Fruit fly (Drosophila melanogaster) whole organism, embryonic: Measurements from ENCODE around the gene CG12009.

Experiments used
- Abd-B ChIP-seq: fragments of 200-800 bp; sonication (Bioruptor generic); optimal IDR thresholded peaks from 2 replicates; lab custom pipeline; 2018; ENCODE audit warnings: missing biosample characterization, mild to moderate bottlenecking, missing genetic modification characterization, moderate library complexity
- BEAF-32 ChIP-seq: fragments of 200-800 bp; sonication (Bioruptor generic); optimal IDR thresholded peaks from 3 replicates; lab custom pipeline; 2017; ENCODE audit warnings: missing biosample characterization, missing genetic modification characterization, mild to moderate bottlenecking, moderate library complexity, missing genetic modification reagents
- Bgb ChIP-seq: fragments of 200-800 bp; sonication (Bioruptor generic); IDR thresholded peaks from 2 replicates; pipeline ENCODE4 v1.3.6; 2022; ENCODE audit warnings: missing biosample characterization, missing genetic modification characterization; ENCODE audit not compliant: partially characterized antibody
- CG11504 ChIP-seq: fragments of 200-800 bp; sonication (Bioruptor generic); optimal IDR thresholded peaks from 3 replicates; lab custom pipeline; 2019; ENCODE audit warnings: missing biosample characterization, mild to moderate bottlenecking, missing genetic modification characterization, moderate library complexity
- CG12299 ChIP-seq: fragments of 200-800 bp; sonication (Bioruptor generic); optimal IDR thresholded peaks from 2 replicates; lab custom pipeline; 2018; ENCODE audit warnings: missing biosample characterization, mild to moderate bottlenecking, missing genetic modification characterization
- CG12659 ChIP-seq: fragments of 200-800 bp; sonication (Bioruptor generic); optimal IDR thresholded peaks from 3 replicates; lab custom pipeline; 2017; ENCODE audit warnings: mild to moderate bottlenecking, missing biosample characterization, missing genetic modification reagents, missing genetic modification characterization
- CG13287 ChIP-seq: fragments of 200-800 bp; sonication (Bioruptor generic); IDR thresholded peaks from 2 replicates; pipeline ENCODE4 v1.3.6; 2022; ENCODE audit warnings: missing biosample characterization, missing genetic modification characterization; ENCODE audit not compliant: partially characterized antibody
- CG1603 ChIP-seq: fragments of 200-800 bp; sonication (Bioruptor generic); optimal IDR thresholded peaks from 2 replicates; lab custom pipeline; 2019; ENCODE audit warnings: missing biosample characterization, mild to moderate bottlenecking, missing genetic modification characterization, moderate library complexity
- CG18262 ChIP-seq: fragments of 200-800 bp; optimal IDR thresholded peaks from 3 replicates; lab custom pipeline; 2019; ENCODE audit warnings: missing biosample characterization, mild to moderate bottlenecking, missing genetic modification characterization, moderate library complexity
- CG30403 ChIP-seq: fragments of 200-800 bp; sonication (Bioruptor generic); optimal IDR thresholded peaks from 3 replicates; lab custom pipeline; 2016; ENCODE audit warnings: missing biosample characterization, missing genetic modification characterization
- CG3995 ChIP-seq: fragments of 200-800 bp; sonication (Bioruptor generic); optimal IDR thresholded peaks from 3 replicates; lab custom pipeline; 2016; ENCODE audit warnings: missing biosample characterization, missing genetic modification characterization
- CG6791 ChIP-seq: fragments of 200-800 bp; sonication (Bioruptor generic); IDR thresholded peaks from 3 replicates; pipeline ENCODE4 v1.3.6; 2022; ENCODE audit warnings: missing biosample characterization, missing genetic modification characterization; ENCODE audit not compliant: partially characterized antibody
- CG7963 ChIP-seq: fragments of 200-800 bp; sonication (Bioruptor generic); IDR thresholded peaks from 3 replicates; pipeline ENCODE4 v1.3.6; 2022; ENCODE audit warnings: missing biosample characterization, missing genetic modification characterization; ENCODE audit not compliant: partially characterized antibody
- CG8924 ChIP-seq: fragments of 200-800 bp; optimal IDR thresholded peaks from 3 replicates; lab custom pipeline; 2019; ENCODE audit warnings: missing biosample characterization, mild to moderate bottlenecking, missing genetic modification characterization, moderate library complexity
- Chrac-16 ChIP-seq: fragments of 200-800 bp; sonication (Bioruptor generic); optimal IDR thresholded peaks from 3 replicates; lab custom pipeline; 2016; ENCODE audit warnings: missing biosample characterization, missing genetic modification characterization
- Dip2 ChIP-seq: fragments of 200-800 bp; sonication (Bioruptor generic); IDR thresholded peaks from 2 replicates; pipeline ENCODE4 v1.3.6; 2022; ENCODE audit warnings: missing biosample characterization, missing genetic modification characterization
- Doc2 ChIP-seq: fragments of 200-800 bp; sonication (Bioruptor generic); IDR thresholded peaks from 2 replicates; pipeline ENCODE4 v1.3.6; 2022; ENCODE audit warnings: missing biosample characterization, missing genetic modification characterization
- Ets97D ChIP-seq: fragments of 200-800 bp; sonication (Bioruptor generic); optimal IDR thresholded peaks from 3 replicates; lab custom pipeline; 2016; ENCODE audit warnings: missing biosample characterization, missing genetic modification characterization
- Fer3 ChIP-seq: fragments of 200-800 bp; sonication (Bioruptor generic); optimal IDR thresholded peaks from 2 replicates; lab custom pipeline; 2018; ENCODE audit warnings: missing biosample characterization, mild to moderate bottlenecking, missing genetic modification characterization, moderate library complexity
- H2.0 ChIP-seq: fragments of 200-800 bp; sonication (Bioruptor generic); IDR thresholded peaks from 2 replicates; pipeline ENCODE4 v1.3.6; 2022; ENCODE audit warnings: missing biosample characterization, missing genetic modification characterization
- Hand ChIP-seq: fragments of 200-800 bp; sonication (Bioruptor generic); optimal IDR thresholded peaks from 2 replicates; lab custom pipeline; 2017; ENCODE audit warnings: mild to moderate bottlenecking, missing biosample characterization, missing genetic modification reagents, missing genetic modification characterization
- Mrtf ChIP-seq: fragments of 200-800 bp; sonication (Bioruptor generic); IDR thresholded peaks from 3 replicates; pipeline ENCODE4 v1.3.6; 2022; ENCODE audit warnings: missing biosample characterization, missing genetic modification characterization
- NC2α ChIP-seq: fragments of 200-800 bp; sonication (Bioruptor generic); optimal IDR thresholded peaks from 2 replicates; lab custom pipeline; 2016; ENCODE audit warnings: missing biosample characterization, missing genetic modification characterization
- Oli ChIP-seq: fragments of 200-800 bp; sonication (Bioruptor generic); optimal IDR thresholded peaks from 2 replicates; lab custom pipeline; 2018; ENCODE audit warnings: missing biosample characterization, mild to moderate bottlenecking, missing genetic modification characterization, moderate library complexity
- Ptx1 ChIP-seq: fragments of 200-800 bp; sonication (Bioruptor generic); IDR thresholded peaks from 2 replicates; pipeline ENCODE4 v1.3.6; 2022; ENCODE audit warnings: missing biosample characterization, missing genetic modification characterization
- Sox102F ChIP-seq: fragments of 200-800 bp; sonication (Bioruptor generic); optimal IDR thresholded peaks from 2 replicates; lab custom pipeline; 2018; ENCODE audit warnings: missing biosample characterization, mild to moderate bottlenecking, missing genetic modification characterization, moderate library complexity
- Usf ChIP-seq: fragments of 200-800 bp; sonication (Bioruptor generic); optimal IDR thresholded peaks from 2 replicates; lab custom pipeline; 2017; ENCODE audit warnings: missing genotype, missing biosample characterization, missing genetic modification characterization
- cad ChIP-seq: fragments of >200 bp; optimal IDR thresholded peaks from 2 replicates; lab custom pipeline; 2017; ENCODE audit warnings: missing biosample characterization, missing genetic modification characterization
- croc ChIP-seq: fragments of 200-800 bp; sonication (Bioruptor generic); conservative IDR thresholded peaks from 3 replicates; pipeline ENCODE4 v1.3.6; 2022; ENCODE audit warnings: missing biosample characterization, missing genetic modification characterization
- crp ChIP-seq, 2 experiments: fragments of 200-800 bp; sonication (Bioruptor generic); optimal IDR thresholded peaks; 2 replicates in 1 of 2; 3 replicates in 1 of 2; lab custom pipeline; 2017; ENCODE audit warnings: missing biosample characterization in 2 of 2, missing genetic modification characterization in 2 of 2, mild to moderate bottlenecking in 1 of 2, moderate library complexity in 1 of 2
- cwo ChIP-seq: fragments of 200-800 bp; sonication (Bioruptor generic); optimal IDR thresholded peaks from 3 replicates; lab custom pipeline; 2017; ENCODE audit warnings: missing biosample characterization, missing genetic modification characterization, mild to moderate bottlenecking, moderate library complexity, missing genetic modification reagents
- dan ChIP-seq: fragments of 200-800 bp; sonication (Bioruptor generic); IDR thresholded peaks from 2 replicates; pipeline ENCODE4 v1.3.6; 2022; ENCODE audit warnings: missing biosample characterization, missing genetic modification characterization
- dmrt99B ChIP-seq: fragments of 200-800 bp; sonication (Bioruptor generic); optimal IDR thresholded peaks from 2 replicates; lab custom pipeline; 2018; ENCODE audit warnings: missing biosample characterization, mild to moderate bottlenecking, missing genetic modification characterization, moderate library complexity
- dysf ChIP-seq: fragments of 200-800 bp; sonication (Bioruptor generic); IDR thresholded peaks from 3 replicates; pipeline ENCODE4 v1.3.6; 2022; ENCODE audit warnings: missing biosample characterization, missing genetic modification characterization
- emc ChIP-seq: fragments of 200-800 bp; sonication (Bioruptor generic); optimal IDR thresholded peaks from 2 replicates; lab custom pipeline; 2016; ENCODE audit warnings: missing biosample characterization, missing genetic modification characterization
- exex ChIP-seq: fragments of 200-800 bp; sonication (Bioruptor generic); optimal IDR thresholded peaks from 4 replicates; lab custom pipeline; 2018; ENCODE audit warnings: missing biosample characterization, mild to moderate bottlenecking, missing genetic modification characterization, moderate library complexity
- eyg ChIP-seq: fragments of 200-800 bp; sonication (Bioruptor generic); optimal IDR thresholded peaks from 3 replicates; lab custom pipeline; 2016; ENCODE audit warnings: missing biosample characterization, missing genetic modification characterization
- kay ChIP-seq: fragments of 200-800 bp; sonication (Bioruptor generic); optimal IDR thresholded peaks from 2 replicates; lab custom pipeline; 2016; ENCODE audit warnings: missing biosample characterization, missing genetic modification characterization
- luna ChIP-seq: fragments of 200-800 bp; sonication (Bioruptor generic); optimal IDR thresholded peaks from 2 replicates; lab custom pipeline; 2016; ENCODE audit warnings: missing biosample characterization, missing genetic modification characterization
- maf-S ChIP-seq: fragments of 200-800 bp; sonication (Bioruptor generic); optimal IDR thresholded peaks from 2 replicates; lab custom pipeline; 2016; ENCODE audit warnings: missing biosample characterization, missing genetic modification characterization
- nau ChIP-seq: fragments of 200-800 bp; sonication (Bioruptor generic); optimal IDR thresholded peaks from 3 replicates; lab custom pipeline; 2017; ENCODE audit warnings: missing biosample characterization, mild to moderate bottlenecking, missing genetic modification characterization, missing genetic modification reagents
- pan ChIP-seq, 4 experiments: fragments of >200 bp in 3 of 4; fragments of 200-800 bp in 1 of 4; sonication (Bioruptor generic) in 1 of 4; optimal IDR thresholded peaks in 3 of 4; IDR thresholded peaks in 1 of 4; 2 replicates each; pipeline versions ENCODE4 v1.3.6 to Lab custom; 2017 to 2022; ENCODE audit warnings: missing biosample characterization in 2 of 4, missing genetic modification characterization in 2 of 4, mixed read lengths in 1 of 4
- pb ChIP-seq: fragments of 200-800 bp; sonication (Bioruptor generic); optimal IDR thresholded peaks from 3 replicates; lab custom pipeline; 2016; ENCODE audit warnings: missing biosample characterization, missing genetic modification characterization
- peb ChIP-seq: fragments of 200-800 bp; sonication (Bioruptor generic); IDR thresholded peaks from 2 replicates; pipeline ENCODE4 v1.3.6; 2022; ENCODE audit warnings: missing biosample characterization, missing genetic modification characterization
- pho ChIP-seq: fragments of 200-800 bp; sonication (Bioruptor generic); optimal IDR thresholded peaks from 2 replicates; lab custom pipeline; 2016; ENCODE audit warnings: missing biosample characterization, missing genetic modification characterization
- psq ChIP-seq: fragments of 200-800 bp; sonication (Bioruptor generic); optimal IDR thresholded peaks from 2 replicates; lab custom pipeline; 2017; ENCODE audit warnings: missing biosample characterization, missing genetic modification characterization
- pzg ChIP-seq: fragments of 200-800 bp; sonication (Bioruptor generic); optimal IDR thresholded peaks from 3 replicates; lab custom pipeline; 2018; ENCODE audit warnings: missing biosample characterization, mild to moderate bottlenecking, missing genetic modification characterization, moderate library complexity
- ro ChIP-seq: fragments of 200-800 bp; sonication (Bioruptor generic); IDR thresholded peaks from 2 replicates; pipeline ENCODE4 v1.3.6; 2022; ENCODE audit warnings: missing biosample characterization, missing genetic modification characterization
- scrt ChIP-seq: fragments of 200-800 bp; sonication (Bioruptor generic); optimal IDR thresholded peaks from 2 replicates; lab custom pipeline; 2018; ENCODE audit warnings: missing biosample characterization, mild to moderate bottlenecking, missing genetic modification characterization, moderate library complexity
- seq ChIP-seq: fragments of 200-800 bp; sonication (Bioruptor generic); IDR thresholded peaks from 2 replicates; pipeline ENCODE4 v1.3.6; 2022; ENCODE audit warnings: missing biosample characterization, missing genetic modification characterization
- vnd ChIP-seq: fragments of 200-800 bp; sonication (Bioruptor generic); IDR thresholded peaks from 3 replicates; pipeline ENCODE4 v1.3.6; 2022; ENCODE audit warnings: missing biosample characterization, missing genetic modification characterization; ENCODE audit not compliant: partially characterized antibody

CG12009 gene

DNA sequence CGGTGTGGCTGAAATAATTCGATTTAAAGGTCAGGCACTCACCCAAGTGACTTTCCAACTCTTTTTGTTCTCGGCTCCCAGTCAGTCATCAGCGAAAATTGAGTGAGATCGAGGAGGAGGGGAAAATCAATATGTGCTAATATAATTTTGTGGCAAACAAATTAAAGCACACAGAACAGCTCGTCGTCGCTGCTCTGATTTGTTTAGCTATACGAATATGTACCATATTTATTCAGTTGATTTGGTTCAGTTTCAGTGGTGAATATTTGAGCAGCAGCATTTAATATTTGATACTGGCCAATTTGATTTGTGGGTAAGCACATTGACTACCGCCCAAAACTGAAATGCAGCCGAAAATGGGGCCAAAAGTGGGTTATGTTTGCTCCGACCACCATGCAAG, 14.2 kb downstream of the CG12009 start (continued):
- TF ChIP-seq emc (GFP tag; lab: Kevin White, UChicago) (no peak), pho (GFP tag; lab: Kevin White, UChicago) (peak; percentile 30), Bgb (GFP tag; lab: Robert Waterston, UW) (no peak), dysf (GFP tag; lab: Robert Waterston, UW) (no peak), Dip2 (no peak), CG30403 (GFP tag; lab: Kevin White, UChicago) (no peak), BEAF-32 (no peak), vnd (GFP tag; lab: Robert Waterston, UW) (no peak), nau (GFP tag; lab: Kevin White, UChicago) (peak; percentile 63), pan (optimal IDR thresholded peaks at IDR 0.05; lab: Kevin White, UChicago) (no peak), pan (GFP tag; optimal IDR thresholded peaks at IDR 0.05 in 1 of 2, IDR thresholded peaks at IDR 0.05 in 1 of 2) (no peak), CG12299 (tag; lab: Kevin White, UChicago) (no peak), luna (GFP tag; lab: Kevin White, UChicago) (no peak), Doc2 (GFP tag; lab: Robert Waterston, UW) (no peak), NC2α (no peak), Oli (tag; lab: Kevin White, UChicago) (peak; percentile 26), Sox102F (peak; percentile 23), eyg (GFP tag; lab: Kevin White, UChicago) (no peak), crp (GFP tag; optimal IDR thresholded peaks at IDR 0.05; lab: Kevin White, UChicago) (no peak), CG8924 (peak; percentile 5), psq (GFP tag; lab: Kevin White, UChicago) (no peak), Usf (GFP tag; lab: Kevin White, UChicago) (no peak), dan (GFP tag; lab: Robert Waterston, UW) (no peak), peb (GFP tag; lab: Robert Waterston, UW) (no peak), H2.0 (GFP tag; lab: Robert Waterston, UW) (no peak), cwo (GFP tag; lab: Kevin White, UChicago) (no peak), scrt (no peak), CG1603 (tag; lab: Kevin White, UChicago) (peak; percentile 70), CG13287 (no peak), ro (GFP tag; lab: Robert Waterston, UW) (no peak), CG12659 (GFP tag; lab: Kevin White, UChicago) (peak; percentile 31), exex (no peak), pb (no peak), CG6791 (no peak), Ets97D (GFP tag; lab: Kevin White, UChicago) (no peak), dmrt99B (tag; lab: Kevin White, UChicago) (no peak), Mrtf (GFP tag; lab: Robert Waterston, UW) (no peak), CG3995 (no peak), CG11504 (tag; lab: Kevin White, UChicago) (no peak), Chrac-16 (GFP tag; lab: Kevin White, UChicago) (no peak), Fer3 (tag; lab: Kevin White, UChicago) (no peak), seq (GFP tag; lab: Robert Waterston, UW) (no peak), Hand (GFP tag; lab: Kevin White, UChicago) (no peak), Ptx1 (GFP tag; lab: Robert Waterston, UW) (no peak), Abd-B (no peak), CG7963 (no peak), kay (GFP tag; lab: Kevin White, UChicago) (peak; percentile 31), maf-S (no peak), pzg (GFP tag; lab: Kevin White, UChicago) (no peak), cad (GFP tag; lab: Kevin White, UChicago) (no peak), croc (no peak), CG18262 (peak; percentile 23)
